Worm (Caenorhabditis elegans) whole organism, L2 larva: ENCODE results near the gene Y43F8B.1.

Experiments used
- ceh-16 ChIP-seq: fragments of 150-350 bp; optimal IDR thresholded peaks from 2 replicates; lab custom pipeline; 2014; ENCODE audit warnings: missing biosample characterization, missing genetic modification characterization
- mab-5 ChIP-seq: fragments of 150-350 bp; optimal IDR thresholded peaks from 2 replicates; lab custom pipeline; 2014; ENCODE audit warnings: missing biosample characterization, missing genetic modification characterization
- mdl-1 ChIP-seq, 2 experiments: fragments of 150-350 bp in 1 of 2; sonication (generic microtip) in 1 of 2; optimal IDR thresholded peaks; 2 replicates each; lab custom pipeline; 2017; ENCODE audit warnings: missing biosample characterization in 2 of 2, missing genetic modification characterization in 2 of 2
- nhr-10 ChIP-seq: sonication (generic microtip); optimal IDR thresholded peaks from 2 replicates; lab custom pipeline; 2017; ENCODE audit warnings: missing biosample characterization, missing genetic modification characterization
- nhr-6 ChIP-seq: fragments of 150-350 bp; optimal IDR thresholded peaks from 2 replicates; lab custom pipeline; 2014; ENCODE audit warnings: missing biosample characterization, missing genetic modification characterization
- snpc-4 ChIP-seq: fragments of 150-350 bp; optimal IDR thresholded peaks from 2 replicates; lab custom pipeline; 2014; ENCODE audit warnings: missing biosample characterization, missing genetic modification characterization
- unc-39 ChIP-seq: fragments of 150-350 bp; optimal IDR thresholded peaks from 2 replicates; lab custom pipeline; 2014; ENCODE audit warnings: missing biosample characterization, missing genetic modification characterization
- unc-62 ChIP-seq: fragments of 150-350 bp; optimal IDR thresholded peaks from 2 replicates; lab custom pipeline; 2014; ENCODE audit warnings: missing biosample characterization, missing genetic modification reagents, missing genetic modification characterization

ce11 chrV:19510925-19511324 lies 35.1 kb downstream of the Y43F8B.1 start:
- TF ChIP-seq ceh-16 (tag; lab: Kevin White, UChicago), result no peak
- TF ChIP-seq unc-39 (tag; lab: Kevin White, UChicago), result no peak
- TF ChIP-seq mab-5, result no peak
- no peak for TF ChIP-seq snpc-4
- TF ChIP-seq mdl-1 (tag; optimal IDR thresholded peaks at IDR 0.05; lab: Kevin White, UChicago), result no peak
- TF ChIP-seq nhr-10 (tag; lab: Kevin White, UChicago), result no peak
- TF ChIP-seq nhr-6 (tag; lab: Kevin White, UChicago), result no peak
- TF ChIP-seq unc-62, result no peak
